Worm (Caenorhabditis elegans): ENCODE measurements around the gene fbxc-44.

Gene fbxc-44

DNA sequence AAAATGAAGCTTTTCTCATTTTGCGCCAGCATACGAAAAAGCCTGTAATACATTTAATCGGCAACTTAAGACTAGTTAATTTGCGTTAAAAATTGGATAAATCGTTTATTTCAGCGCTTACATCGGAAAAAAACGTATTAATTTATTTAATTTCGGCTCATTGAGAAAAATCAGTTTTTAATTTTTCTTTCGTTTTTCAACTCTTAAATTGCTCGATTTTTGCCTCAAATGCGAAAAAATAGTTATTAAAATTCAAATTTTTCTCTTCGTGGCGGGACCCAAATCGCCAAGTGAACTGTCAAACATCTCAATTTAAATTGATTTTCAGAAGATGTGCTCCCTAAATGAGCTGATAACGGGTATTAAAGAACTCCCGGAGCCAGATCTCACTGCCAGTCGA is 14.6 kb downstream of the fbxc-44 start, which contains the start of gene C16A11.5:
Gene C16A11.5 (plus strand): TSS at position 323 of the 400 bp plus-strand sequence.
- TF ChIP-seq efl-1 (optimal IDR thresholded peaks at IDR 0.05) (no peak), efl-1 (GFP tag; optimal IDR thresholded peaks at IDR 0.05 in 1 of 2) (peak in 1 of 2 experiments; percentile 75), zag-1 (tag; optimal IDR thresholded peaks at IDR 0.05) (no peak)

DNA sequence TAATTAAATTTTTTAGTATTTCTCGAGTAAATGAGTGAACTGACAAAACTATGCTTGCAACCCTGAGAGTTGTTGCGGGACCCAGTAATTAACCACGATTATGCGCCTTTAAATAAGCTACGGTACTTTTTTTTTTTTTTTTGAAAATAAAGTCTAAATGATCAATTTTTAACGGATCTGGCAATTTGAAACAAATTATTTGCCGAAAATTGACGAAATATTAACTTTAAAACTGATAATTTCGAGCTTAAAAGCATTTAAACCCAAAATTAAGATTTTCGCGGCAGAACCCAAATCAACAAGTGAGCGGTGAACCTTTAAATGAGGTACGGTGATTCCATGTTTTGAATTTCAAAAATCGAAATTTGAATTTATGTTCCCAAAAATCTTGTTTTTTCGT is 15.1 kb downstream of the fbxc-44 start:
- TF ChIP-seq lin-39 (tag; optimal IDR thresholded peaks at IDR 0.05) = no peak
- no peak for TF ChIP-seq nhr-71 (tag; optimal IDR thresholded peaks at IDR 0.05)
- no peak for TF ChIP-seq nhr-11 (tag; optimal IDR thresholded peaks at IDR 0.05)
- TF ChIP-seq zag-1 (tag; optimal IDR thresholded peaks at IDR 0.05) = no peak
- no peak for TF ChIP-seq nhr-19 (GFP tag; conservative IDR thresholded peaks at IDR 0.05)
- no peak for TF ChIP-seq nhr-84 (tag; optimal IDR thresholded peaks at IDR 0.05)
- TF ChIP-seq lin-15B (tag; optimal IDR thresholded peaks at IDR 0.05) = no peak
- no peak for TF ChIP-seq alr-1 (tag; optimal IDR thresholded peaks at IDR 0.05; ENCODE audit: borderline replicate concordance)
- no peak for TF ChIP-seq ceh-88 (GFP tag; IDR thresholded peaks at IDR 0.05)
- no peak for TF ChIP-seq dpl-1 (GFP tag; optimal IDR thresholded peaks at IDR 0.05)
- no peak for TF ChIP-seq F16B12.6 (tag; optimal IDR thresholded peaks at IDR 0.05)
- TF ChIP-seq egl-13 (tag; optimal IDR thresholded peaks at IDR 0.05) = no peak
- no peak for TF ChIP-seq mdl-1 (tag; optimal IDR thresholded peaks at IDR 0.05)
- TF ChIP-seq ceh-90 (tag; optimal IDR thresholded peaks at IDR 0.05) = no peak
- no peak for TF ChIP-seq C34B4.2 (tag; optimal IDR thresholded peaks at IDR 0.05)
- TF ChIP-seq nhr-77 (tag; optimal IDR thresholded peaks at IDR 0.05) = no peak

DNA sequence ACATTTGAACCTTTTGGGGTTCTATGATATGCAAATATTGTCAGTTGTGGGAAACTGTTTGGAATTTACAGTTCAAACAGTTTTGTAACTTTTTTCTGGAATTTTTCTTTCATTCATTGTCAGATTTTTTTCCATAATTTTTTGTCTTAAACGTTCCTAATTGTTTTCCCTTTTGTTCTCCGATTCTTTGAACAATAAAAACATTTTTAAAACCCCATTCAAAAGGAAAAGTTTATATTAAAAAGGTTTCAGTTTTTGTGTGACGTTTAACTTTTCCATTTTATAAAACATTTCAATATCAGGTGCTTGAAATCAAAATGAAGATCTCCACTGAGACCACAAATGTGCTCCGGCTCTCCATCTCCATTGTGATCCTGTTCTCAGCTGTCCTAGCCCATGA is 18.5 kb downstream of the fbxc-44 start, which contains the start of gene F31D5.1:
Gene F31D5.1 (plus strand): TSS at position 301 of the 400 bp plus-strand sequence.
- TF ChIP-seq swsn-7 (tag; optimal IDR thresholded peaks at IDR 0.05) = no peak
- no peak for TF ChIP-seq fos-1 (tag; optimal IDR thresholded peaks at IDR 0.05)
- TF ChIP-seq sptf-1 (tag; optimal IDR thresholded peaks at IDR 0.05) = no peak
- TF ChIP-seq nhr-90 (tag; optimal IDR thresholded peaks at IDR 0.05; ENCODE audit: poor library complexity) = no peak
- no peak for TF ChIP-seq nhr-71 (tag; optimal IDR thresholded peaks at IDR 0.05)
- TF ChIP-seq dsc-1 (tag; optimal IDR thresholded peaks at IDR 0.05) = no peak
- no peak for TF ChIP-seq pqm-1 (tag; optimal IDR thresholded peaks at IDR 0.05)

DNA sequence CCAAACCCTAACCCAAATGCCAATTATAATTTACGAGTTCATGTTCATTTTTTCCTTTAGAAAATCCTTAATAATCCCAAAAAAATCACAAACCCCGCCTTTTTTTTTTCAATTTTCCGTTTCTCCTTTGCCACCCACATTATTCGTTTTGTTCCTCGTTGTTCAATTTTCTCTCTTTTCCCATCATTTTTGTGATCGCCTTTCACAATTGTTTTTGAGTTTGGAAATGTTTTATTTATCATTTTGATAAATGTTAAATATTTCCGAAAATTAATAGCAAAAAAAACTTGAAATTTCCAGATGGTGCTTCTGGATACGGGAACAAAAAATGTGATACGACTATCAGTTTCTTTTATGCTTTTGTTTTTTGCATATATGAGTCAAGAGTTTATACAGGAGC is 22.2 kb downstream of the fbxc-44 start, which contains the start of gene F31D5.2:
Gene F31D5.2 (plus strand): TSS at position 301 of the 400 bp plus-strand sequence.
- TF ChIP-seq fkh-10 (GFP tag; optimal IDR thresholded peaks at IDR 0.05) = no peak
- no peak for TF ChIP-seq unc-62 (GFP tag; optimal IDR thresholded peaks at IDR 0.05)
- no peak for TF ChIP-seq jun-1 (tag; optimal IDR thresholded peaks at IDR 0.05)
- no peak for TF ChIP-seq aha-1 (tag; optimal IDR thresholded peaks at IDR 0.05)
- no peak for TF ChIP-seq nhr-28 (tag; optimal IDR thresholded peaks at IDR 0.05)
- no peak for TF ChIP-seq elt-3 (tag; optimal IDR thresholded peaks at IDR 0.05)
- no peak for TF ChIP-seq skn-1 (tag; optimal IDR thresholded peaks at IDR 0.05)
- no peak for TF ChIP-seq ets-5 (GFP tag; IDR thresholded peaks at IDR 0.05)
- TF ChIP-seq nhr-76 (tag; optimal IDR thresholded peaks at IDR 0.05) = no peak
- no peak for TF ChIP-seq zip-4 (GFP tag; optimal IDR thresholded peaks at IDR 0.05)
- TF ChIP-seq snpc-4 (tag; optimal IDR thresholded peaks at IDR 0.05) = no peak
- no peak for TF ChIP-seq nhr-77 (tag; optimal IDR thresholded peaks at IDR 0.05)

DNA sequence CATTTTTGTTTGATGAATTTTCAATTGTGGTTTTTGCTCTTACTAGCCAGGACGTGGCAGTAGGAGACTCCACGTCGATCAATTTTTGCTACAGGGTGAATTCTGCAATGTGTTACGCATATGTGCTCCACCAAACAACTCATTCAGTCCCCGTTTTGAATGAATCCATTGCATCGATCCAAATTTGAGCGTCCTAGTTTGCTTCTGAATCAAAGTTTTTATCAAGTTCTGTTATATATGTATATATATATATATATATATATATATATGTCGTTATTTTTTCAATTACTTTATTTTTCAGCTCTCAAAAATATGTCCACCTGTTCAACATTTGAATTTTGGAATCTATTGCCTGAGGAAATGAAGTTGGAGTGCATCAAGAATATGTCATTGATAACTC is 26.4 kb downstream of the fbxc-44 start, which contains the start of gene F31D5.7:
Gene F31D5.7 (plus strand): TSS at position 301 of the 400 bp plus-strand sequence.
- no peak for TF ChIP-seq vab-15 (tag; optimal IDR thresholded peaks at IDR 0.05)
- no peak for TF ChIP-seq snpc-4 (tag; optimal IDR thresholded peaks at IDR 0.05)
- TF ChIP-seq C34B4.2 (tag; optimal IDR thresholded peaks at IDR 0.05) = no peak
- no peak for TF ChIP-seq nhr-85 (tag)
- no peak for TF ChIP-seq skn-1 (tag; optimal IDR thresholded peaks at IDR 0.05)
- TF ChIP-seq egl-13 (tag; optimal IDR thresholded peaks at IDR 0.05) = no peak
- TF ChIP-seq lsy-2 (tag; optimal IDR thresholded peaks at IDR 0.05) = no peak
- TF ChIP-seq alr-1 (tag; optimal IDR thresholded peaks at IDR 0.05; ENCODE audit: borderline replicate concordance) = no peak
- no peak for TF ChIP-seq nhr-76 (tag; optimal IDR thresholded peaks at IDR 0.05)
- TF ChIP-seq nhr-90 (tag; optimal IDR thresholded peaks at IDR 0.05; ENCODE audit: poor library complexity) = no peak
- no peak for TF ChIP-seq C04F5.9 (tag; optimal IDR thresholded peaks at IDR 0.05)
- TF ChIP-seq Y116A8C.19 (tag; optimal IDR thresholded peaks at IDR 0.05; ENCODE audit: borderline replicate concordance) = no peak
